Fruit fly (Drosophila melanogaster): ENCODE results near the gene CG4270.

dm6 chr2L:2214004-2214403 is 49.2 kb upstream of the CG4270 start, which contains the start of the genes Uch and CG34174:
- TF ChIP-seq Sox14 (GFP tag; optimal IDR thresholded peaks at IDR 0.05) (peak; percentile 70), CG11902 (GFP tag; optimal IDR thresholded peaks at IDR 0.05) (no peak), Sox15 (GFP tag; optimal IDR thresholded peaks at IDR 0.05) (no peak), CG1621 (tag; optimal IDR thresholded peaks at IDR 0.05) (no peak), Met (GFP tag; optimal IDR thresholded peaks at IDR 0.05) (no peak), OdsH (GFP tag; optimal IDR thresholded peaks at IDR 0.05) (no peak), CG6854 (GFP tag; optimal IDR thresholded peaks at IDR 0.05) (no peak), CG16779 (tag; optimal IDR thresholded peaks at IDR 0.05) (no peak), net (GFP tag; optimal IDR thresholded peaks at IDR 0.05) (no peak), cyc (GFP tag; optimal IDR thresholded peaks at IDR 0.05) (peak; percentile 21)

All from whole organism, prepupa.